Worm (Caenorhabditis elegans): ENCODE results near the gene Y13C8A.1.

Gene Y13C8A.1

ce11 chrX:16930663-16931097, 47.2 kb downstream of the Y13C8A.1 start (continued):
- TF ChIP-seq efl-3 (GFP tag; optimal IDR thresholded peaks at IDR 0.05) (no peak), lin-35 (GFP tag; optimal IDR thresholded peaks at IDR 0.05) (peak; percentile 39 to 44), Y116A8C.19 (tag; optimal IDR thresholded peaks at IDR 0.05; ENCODE audit: borderline replicate concordance) (no peak), snpc-4 (tag; optimal IDR thresholded peaks at IDR 0.05) (no peak), ceh-63 (GFP tag; optimal IDR thresholded peaks at IDR 0.05) (peak; percentile 28), efl-1 (optimal IDR thresholded peaks at IDR 0.05) (peak in 1 of 2 experiments; percentile 54), efl-1 (GFP tag; optimal IDR thresholded peaks at IDR 0.05 in 1 of 2) (peak in 1 of 2 experiments; percentile 72), egl-13 (tag; optimal IDR thresholded peaks at IDR 0.05) (peak; percentile 6), unc-130 (tag; optimal IDR thresholded peaks at IDR 0.05) (no peak), hlh-17 (GFP tag; optimal IDR thresholded peaks at IDR 0.05; ENCODE audit: borderline replicate concordance) (no peak), F16B12.6 (tag; optimal IDR thresholded peaks at IDR 0.05) (no peak), jun-1 (tag; optimal IDR thresholded peaks at IDR 0.05) (peak; percentile 79), nhr-71 (tag; optimal IDR thresholded peaks at IDR 0.05) (no peak), isw-1 (GFP tag; IDR thresholded peaks at IDR 0.05) (peak; percentile 56), aly-2 (tag; optimal IDR thresholded peaks at IDR 0.05) (peak; percentile 10), ceh-90 (tag; optimal IDR thresholded peaks at IDR 0.05) (no peak), blmp-1 (tag; optimal IDR thresholded peaks at IDR 0.05) (peak; percentile 26), elt-3 (tag; optimal IDR thresholded peaks at IDR 0.05) (peak in 2 of 6 experiments; percentile 21 to 56), ces-1 (GFP tag; optimal IDR thresholded peaks at IDR 0.05) (no peak), nhr-76 (tag; optimal IDR thresholded peaks at IDR 0.05) (no peak), ets-5 (GFP tag; IDR thresholded peaks at IDR 0.05) (no peak), lin-13 (GFP tag; optimal IDR thresholded peaks at IDR 0.05) (no peak), sox-4 (tag; optimal IDR thresholded peaks at IDR 0.05) (no peak), fos-1 (tag; optimal IDR thresholded peaks at IDR 0.05) (no peak), vab-15 (tag; optimal IDR thresholded peaks at IDR 0.05) (no peak), sup-37 (GFP tag; optimal IDR thresholded peaks at IDR 0.05) (no peak), sptf-1 (tag; optimal IDR thresholded peaks at IDR 0.05) (no peak), rnt-1 (tag; optimal IDR thresholded peaks at IDR 0.05) (peak; percentile 69), unc-30 (tag; optimal IDR thresholded peaks at IDR 0.05) (no peak), mab-9 (GFP tag; IDR thresholded peaks at IDR 0.05) (no peak; the same call in none of the 2 replicates), xbp-1 (tag; optimal IDR thresholded peaks at IDR 0.05) (no peak), C34B4.2 (tag; optimal IDR thresholded peaks at IDR 0.05) (no peak), mep-1 (tag; optimal IDR thresholded peaks at IDR 0.05) (peak; percentile 71), nhr-84 (tag; optimal IDR thresholded peaks at IDR 0.05) (no peak)

- TF ChIP-seq zag-1 (tag; optimal IDR thresholded peaks at IDR 0.05) (no peak), unc-98 (GFP tag; IDR thresholded peaks at IDR 0.05) (peak; percentile 8), nhr-77 (tag; optimal IDR thresholded peaks at IDR 0.05) (peak; percentile 37), nhr-20 (tag; optimal IDR thresholded peaks at IDR 0.05) (peak; percentile 47), lin-13 (GFP tag; optimal IDR thresholded peaks at IDR 0.05) (peak; percentile 54), skn-1 (tag; optimal IDR thresholded peaks at IDR 0.05) (peak; percentile 37), fkh-4 (tag; optimal IDR thresholded peaks at IDR 0.05; ENCODE audit: borderline replicate concordance) (no peak), C04F5.9 (tag; optimal IDR thresholded peaks at IDR 0.05) (no peak), hlh-17 (GFP tag; optimal IDR thresholded peaks at IDR 0.05; ENCODE audit: borderline replicate concordance) (no peak), vab-15 (tag; optimal IDR thresholded peaks at IDR 0.05) (no peak), lsy-2 (tag; optimal IDR thresholded peaks at IDR 0.05) (peak in 1 of 2 experiments; percentile 45), ceh-88 (GFP tag; IDR thresholded peaks at IDR 0.05) (peak; percentile 79), isw-1 (GFP tag; IDR thresholded peaks at IDR 0.05) (peak; percentile 47), swsn-7 (tag; optimal IDR thresholded peaks at IDR 0.05) (peak; percentile 28), mep-1 (tag; optimal IDR thresholded peaks at IDR 0.05) (peak; percentile 46), sox-4 (tag; optimal IDR thresholded peaks at IDR 0.05) (peak; percentile 13), lin-15B (tag; optimal IDR thresholded peaks at IDR 0.05) (no peak), nhr-47 (tag; optimal IDR thresholded peaks at IDR 0.05) (peak; percentile 47), nhr-19 (GFP tag; conservative IDR thresholded peaks at IDR 0.05) (peak; percentile 69), ceh-82 (tag; optimal IDR thresholded peaks at IDR 0.05) (peak in 1 of 3 experiments; percentile 27), blmp-1 (tag; optimal IDR thresholded peaks at IDR 0.05) (no peak), nhr-85 (tag) (peak; percentile 89), unc-62 (GFP tag; optimal IDR thresholded peaks at IDR 0.05) (no peak), lin-39 (tag; optimal IDR thresholded peaks at IDR 0.05) (no peak), tbx-2 (tag; optimal IDR thresholded peaks at IDR 0.05) (no peak)
These were observed 47.9 kb downstream of the Y13C8A.1 start for ce11 chrX:16931255-16932023.
